Fruit fly (Drosophila melanogaster) Kc167 (cell line): ENCODE data around the gene CG7506.

Source experiments
- Sin3A ChIP-seq: fragments of >200 bp; optimal IDR thresholded peaks from 2 replicates; lab custom pipeline; 2018; ENCODE audit warnings: missing external identifiers
- h ChIP-seq: fragments of >200 bp; optimal IDR thresholded peaks from 3 replicates; lab custom pipeline; 2018; ENCODE audit warnings: missing external identifiers
- insv ChIP-seq: fragments of >200 bp; optimal IDR thresholded peaks from 3 replicates; lab custom pipeline; 2018; ENCODE audit warnings: missing external identifiers
- psq ChIP-seq: fragments of >200 bp; optimal IDR thresholded peaks from 2 replicates; lab custom pipeline; 2017; ENCODE audit warnings: missing external identifiers

dm6 chr3L:7614226-7614625 is 27.2 kb downstream of the CG7506 start:
- TF ChIP-seq h (lab: Kevin White, UChicago) (no peak), Sin3A (lab: Kevin White, UChicago) (no peak), psq (lab: Kevin White, UChicago) (no peak), insv (lab: Kevin White, UChicago) (no peak)
